Worm (Caenorhabditis elegans): ENCODE data around the gene str-151.

- no peak for TF ChIP-seq lin-13 (GFP tag; optimal IDR thresholded peaks at IDR 0.05)
- TF ChIP-seq nhr-42 (GFP tag; IDR thresholded peaks at IDR 0.05): no peak
- no peak for TF ChIP-seq F37D6.2 (tag; optimal IDR thresholded peaks at IDR 0.05)
- no peak for TF ChIP-seq ama-1 (optimal IDR thresholded peaks at IDR 0.05)
- no peak for TF ChIP-seq unc-130 (GFP tag; optimal IDR thresholded peaks at IDR 0.05)
- TF ChIP-seq zip-2 (tag; optimal IDR thresholded peaks at IDR 0.05): no peak
- no peak for TF ChIP-seq nhr-76 (tag; optimal IDR thresholded peaks at IDR 0.05)
- peak in 1 of 2 experiments; percentile 20 for TF ChIP-seq unc-62 (GFP tag; optimal IDR thresholded peaks at IDR 0.05 in 1 of 2)
- TF ChIP-seq unc-62 (tag; optimal IDR thresholded peaks at IDR 0.05): no peak
- no peak for TF ChIP-seq pha-4 (GFP tag; IDR thresholded peaks at IDR 0.05)
- no peak for TF ChIP-seq pha-4 (tag; optimal IDR thresholded peaks at IDR 0.05)
These were observed 46.8 kb downstream of the str-151 start, which contains the start of gene Y70C5A.2 for ce11 chrV:16622754-16623261.

Data from whole organism, L4 larva.